Worm (Caenorhabditis elegans) whole organism, L1 larva: ENCODE results near the gene F45G2.8.

ENCODE experiments used
- C04F5.9 ChIP-seq: sonication (generic microtip); optimal IDR thresholded peaks from 2 replicates; lab custom pipeline; 2016; ENCODE audit warnings: missing genetic modification characterization, missing compliant biosample characterization
- C16A3.4 ChIP-seq: fragments of 150-350 bp; optimal IDR thresholded peaks from 2 replicates; lab custom pipeline; 2014; ENCODE audit warnings: missing biosample characterization, missing genetic modification characterization
- alr-1 ChIP-seq: fragments of 200-800 bp; sonication (Bioruptor generic); optimal IDR thresholded peaks from 2 replicates; lab custom pipeline; 2018; ENCODE audit warnings: borderline replicate concordance, mild to moderate bottlenecking, missing genetic modification characterization, missing compliant biosample characterization
- aly-2 ChIP-seq: fragments of 150-350 bp; optimal IDR thresholded peaks from 2 replicates; lab custom pipeline; 2014; ENCODE audit warnings: missing biosample characterization, missing genetic modification characterization
- ceh-82 ChIP-seq, 3 experiments: fragments of 150-350 bp in 1 of 3; sonication (generic microtip) in 2 of 3; optimal IDR thresholded peaks; 2 replicates each; lab custom pipeline; 2014 to 2017; ENCODE audit warnings: missing biosample characterization in 3 of 3, missing genetic modification characterization in 3 of 3
- ceh-88 ChIP-seq: fragments of 200-800 bp; sonication (Bioruptor generic); IDR thresholded peaks from 2 replicates; pipeline ENCODE4 v1.3.6; 2022; ENCODE audit warnings: missing genetic modification characterization, missing compliant biosample characterization
- ceh-90 ChIP-seq: sonication (generic microtip); optimal IDR thresholded peaks from 2 replicates; lab custom pipeline; 2016; ENCODE audit warnings: missing genetic modification characterization, missing compliant biosample characterization
- dsc-1 ChIP-seq: sonication (generic microtip); optimal IDR thresholded peaks from 2 replicates; lab custom pipeline; 2016; ENCODE audit warnings: mild to moderate bottlenecking, missing genetic modification characterization, missing compliant biosample characterization
- egl-27 ChIP-seq, 2 experiments: fragments of 150-350 bp in 1 of 2; sonication (generic microtip); optimal IDR thresholded peaks; 3 replicates each; lab custom pipeline; 2017 to 2018; ENCODE audit warnings: missing biosample characterization in 2 of 2, missing genetic modification characterization in 2 of 2, missing genetic modification reagents in 2 of 2
- fkh-4 ChIP-seq: sonication (generic microtip); optimal IDR thresholded peaks from 2 replicates; lab custom pipeline; 2016; ENCODE audit warnings: missing compliant biosample characterization, missing genetic modification characterization, borderline replicate concordance
- grh-1 ChIP-seq: fragments of 200-800 bp; sonication (Bioruptor generic); IDR thresholded peaks from 2 replicates; pipeline ENCODE4 v1.3.6; 2022; ENCODE audit warnings: missing genetic modification reagents, missing genetic modification characterization, missing compliant biosample characterization
- hlh-17 ChIP-seq: fragments of 200-800 bp; sonication (Bioruptor generic); optimal IDR thresholded peaks from 2 replicates; lab custom pipeline; 2018; ENCODE audit warnings: missing genetic modification characterization, mild to moderate bottlenecking, missing compliant biosample characterization, moderate library complexity, borderline replicate concordance
- hpl-2 ChIP-seq: fragments of 150-350 bp; optimal IDR thresholded peaks from 2 replicates; lab custom pipeline; 2014; ENCODE audit warnings: missing biosample characterization, missing genetic modification reagents, missing genetic modification characterization
- isw-1 ChIP-seq: fragments of 200-800 bp; sonication (Bioruptor generic); IDR thresholded peaks from 2 replicates; pipeline ENCODE4 v1.3.6; 2022; ENCODE audit warnings: missing genetic modification characterization, missing compliant biosample characterization
- lin-14 ChIP-seq: fragments of 200-800 bp; sonication (Bioruptor generic); optimal IDR thresholded peaks from 2 replicates; lab custom pipeline; 2018; ENCODE audit warnings: mild to moderate bottlenecking, missing genetic modification characterization, moderate library complexity, missing compliant biosample characterization
- lin-15B ChIP-seq: fragments of 150-350 bp; sonication (generic microtip); optimal IDR thresholded peaks from 3 replicates; lab custom pipeline; 2014; ENCODE audit warnings: missing biosample characterization, missing genetic modification characterization
- lin-35 ChIP-seq, 2 experiments: fragments of 150-350 bp; optimal IDR thresholded peaks; 2 replicates each; lab custom pipeline; 2014; ENCODE audit warnings: missing biosample characterization in 2 of 2, missing genetic modification characterization in 2 of 2, missing genetic modification reagents in 2 of 2
- lir-3 ChIP-seq: sonication (generic microtip); optimal IDR thresholded peaks from 2 replicates; lab custom pipeline; 2016; ENCODE audit warnings: mild to moderate bottlenecking, missing genetic modification characterization, moderate library complexity, missing compliant biosample characterization; ENCODE audit not compliant: poor library complexity
- lsy-2 ChIP-seq, 2 experiments: fragments of 150-350 bp; optimal IDR thresholded peaks; 2 replicates each; lab custom pipeline; 2014; ENCODE audit warnings: missing biosample characterization in 2 of 2, missing genetic modification characterization in 2 of 2
- mab-9 ChIP-seq: fragments of 200-800 bp; sonication (Bioruptor generic); IDR thresholded peaks from 2 replicates; pipeline ENCODE4 v1.3.6; 2022; ENCODE audit warnings: missing genetic modification reagents, missing genetic modification characterization, missing compliant biosample characterization
- mdl-1 ChIP-seq, 2 experiments: fragments of 150-350 bp; optimal IDR thresholded peaks; 2 replicates each; lab custom pipeline; 2014 to 2017; ENCODE audit warnings: missing biosample characterization in 2 of 2, missing genetic modification characterization in 2 of 2, inconsistent platforms in 1 of 2
- nhr-12 ChIP-seq: sonication (generic microtip); optimal IDR thresholded peaks from 2 replicates; lab custom pipeline; 2017; ENCODE audit warnings: missing biosample characterization, missing genetic modification characterization
- nhr-20 ChIP-seq: sonication (generic microtip); optimal IDR thresholded peaks from 2 replicates; lab custom pipeline; 2016; ENCODE audit warnings: mild to moderate bottlenecking, missing genetic modification characterization, missing compliant biosample characterization
- nhr-28 ChIP-seq: fragments of 150-350 bp; optimal IDR thresholded peaks from 2 replicates; lab custom pipeline; 2014; ENCODE audit warnings: missing biosample characterization, missing genetic modification characterization
- nhr-76 ChIP-seq: sonication (generic microtip); optimal IDR thresholded peaks from 2 replicates; lab custom pipeline; 2017; ENCODE audit warnings: missing biosample characterization, missing genetic modification characterization
- nhr-77 ChIP-seq: fragments of 150-350 bp; optimal IDR thresholded peaks from 2 replicates; lab custom pipeline; 2014; ENCODE audit warnings: missing biosample characterization, missing genetic modification characterization
- nhr-84 ChIP-seq: sonication (generic microtip); optimal IDR thresholded peaks from 2 replicates; lab custom pipeline; 2017; ENCODE audit warnings: missing biosample characterization, missing genetic modification characterization
- pag-3 ChIP-seq: sonication (generic microtip); optimal IDR thresholded peaks from 2 replicates; lab custom pipeline; 2017; ENCODE audit warnings: missing genetic modification characterization, mild to moderate bottlenecking, missing compliant biosample characterization, antibody characterized with exemption, borderline replicate concordance; ENCODE audit not compliant: insufficient read depth
- pax-3 ChIP-seq: fragments of 200-800 bp; sonication (Bioruptor generic); optimal IDR thresholded peaks from 2 replicates; lab custom pipeline; 2018; ENCODE audit warnings: mild to moderate bottlenecking, missing genetic modification characterization, moderate library complexity, missing compliant biosample characterization
- skn-1 ChIP-seq: fragments of 150-350 bp; optimal IDR thresholded peaks from 2 replicates; lab custom pipeline; 2014; ENCODE audit warnings: missing biosample characterization, missing genetic modification characterization
- swsn-7 ChIP-seq: sonication (generic microtip); optimal IDR thresholded peaks from 2 replicates; lab custom pipeline; 2016; ENCODE audit warnings: missing genetic modification characterization, missing compliant biosample characterization
- unc-86 ChIP-seq: sonication (generic microtip); optimal IDR thresholded peaks from 2 replicates; lab custom pipeline; 2016; ENCODE audit warnings: missing genetic modification characterization, missing compliant biosample characterization
- vab-15 ChIP-seq: sonication (generic microtip); optimal IDR thresholded peaks from 2 replicates; lab custom pipeline; 2017; ENCODE audit warnings: missing genotype, mild to moderate bottlenecking, missing genetic modification characterization, missing compliant biosample characterization
- xbp-1 ChIP-seq: sonication (generic microtip); optimal IDR thresholded peaks from 2 replicates; lab custom pipeline; 2016; ENCODE audit warnings: missing genetic modification characterization, missing compliant biosample characterization
- zip-4 ChIP-seq: fragments of 200-800 bp; sonication (Bioruptor generic); optimal IDR thresholded peaks from 2 replicates; lab custom pipeline; 2018; ENCODE audit warnings: mild to moderate bottlenecking, missing genetic modification characterization, moderate library complexity, missing compliant biosample characterization

The F45G2.8 gene

ce11 chrIII:13439415-13439814, 3.9 kb upstream of the F45G2.8 start, which contains the start of gene ciao-2B (continued):
- TF ChIP-seq skn-1 (tag; lab: Kevin White, UChicago) (peak; percentile 19), ceh-82 (tag; optimal IDR thresholded peaks at IDR 0.05; lab: Kevin White, UChicago) (peak in 1 of 3 experiments; percentile 35), xbp-1 (tag; lab: Kevin White, UChicago) (peak; percentile 19), nhr-77 (tag; lab: Kevin White, UChicago) (no peak), swsn-7 (tag; lab: Kevin White, UChicago) (no peak), vab-15 (tag; lab: Kevin White, UChicago) (no peak), nhr-76 (no peak), egl-27 (tag; optimal IDR thresholded peaks at IDR 0.05; lab: Kevin White, UChicago) (no peak), unc-86 (no peak), lin-35 (GFP tag; optimal IDR thresholded peaks at IDR 0.05; lab: Kevin White, UChicago) (peak; percentile 87 to 93), lin-14 (no peak), nhr-12 (tag; lab: Kevin White, UChicago) (no peak)
- TF ChIP-seq, all 84 proteins: peak for 25

DNA sequence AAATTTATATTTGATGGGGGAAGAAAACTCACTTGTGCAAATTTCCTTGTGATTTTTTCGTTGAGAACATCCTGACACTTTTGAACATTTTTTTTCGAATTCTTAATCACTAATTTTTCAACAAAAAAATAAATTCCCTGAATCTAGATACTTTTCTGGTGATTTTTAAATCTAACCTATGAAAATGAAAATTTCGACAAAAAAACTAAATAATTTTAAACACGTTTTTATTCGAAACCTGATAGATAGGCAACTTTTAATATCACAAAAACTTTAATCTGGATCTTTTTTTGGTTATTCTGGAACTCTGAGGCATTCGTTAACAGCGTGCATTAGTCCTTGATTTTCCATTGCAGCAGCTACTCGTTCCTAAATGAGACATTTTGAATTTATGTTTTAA, 1.4 kb upstream of the F45G2.8 start, which contains the start of gene F45G2.9:
F45G2.9 (minus strand) TSS at position 101 of the 400 bp plus-strand sequence.
- no peak for TF ChIP-seq dsc-1
- no peak for TF ChIP-seq nhr-76

DNA sequence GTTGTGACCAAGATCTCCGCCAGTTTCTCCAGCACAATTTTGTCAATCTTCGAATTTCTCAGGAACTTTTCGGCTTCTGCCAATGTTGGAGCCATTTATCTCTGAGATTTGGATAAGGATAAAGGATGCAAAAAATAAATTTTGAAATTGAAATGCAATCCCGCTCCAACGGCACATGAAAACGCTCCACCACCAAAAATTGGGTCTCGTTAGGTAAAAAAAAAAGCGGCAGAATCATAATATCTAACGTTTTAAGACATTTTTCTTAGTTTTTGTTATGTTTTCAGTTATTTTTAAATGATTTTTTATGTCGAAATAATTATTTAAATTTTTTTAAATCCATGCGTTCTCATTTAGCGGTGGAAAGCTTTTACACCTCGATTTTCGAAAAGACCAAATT, 1.1 kb downstream of the F45G2.8 start, which contains the start of gene F45G2.7:
F45G2.7 (minus strand) TSS at position 101 of the 400 bp plus-strand sequence.
- no peak for TF ChIP-seq hpl-2 (GFP tag; lab: Kevin White, UChicago)
- TF ChIP-seq lsy-2 (tag; optimal IDR thresholded peaks at IDR 0.05; lab: Kevin White, UChicago) = no peak
- TF ChIP-seq pag-3 (tag; lab: Kevin White, UChicago) = no peak
- no peak for TF ChIP-seq ceh-88 (GFP tag; lab: Robert Waterston, UW)
- no peak for TF ChIP-seq lir-3 (tag; lab: Kevin White, UChicago)
- no peak for TF ChIP-seq nhr-28 (tag; lab: Kevin White, UChicago)
- TF ChIP-seq nhr-20 (tag; lab: Kevin White, UChicago) = no peak
- no peak for TF ChIP-seq vab-15 (tag; lab: Kevin White, UChicago)
- TF ChIP-seq C04F5.9 (tag; lab: Kevin White, UChicago) = no peak
- no peak for TF ChIP-seq lin-15B
- TF ChIP-seq pax-3 (tag; lab: Kevin White, UChicago) = no peak
- no peak for TF ChIP-seq hlh-17 (GFP tag; lab: Kevin White, UChicago)

DNA sequence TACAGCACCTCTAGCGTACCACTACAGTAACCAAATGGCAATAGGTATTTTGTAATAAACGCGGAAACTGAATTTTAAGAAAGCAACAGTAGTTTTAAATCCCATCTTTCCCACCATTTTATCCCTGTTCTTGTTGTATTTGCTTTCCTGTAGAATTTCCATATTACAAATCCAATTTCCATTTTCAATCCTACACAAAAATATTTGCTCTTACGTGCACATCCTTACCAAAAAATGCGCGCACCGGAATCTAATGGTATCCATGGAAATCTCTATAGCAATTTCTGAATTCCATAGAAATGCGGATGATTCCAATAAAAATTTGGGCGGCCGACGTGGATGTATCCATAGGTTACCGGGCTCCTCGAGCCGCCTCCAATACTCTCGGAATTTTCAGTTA, 5.3 kb downstream of the F45G2.8 start, which contains the start of gene trf-1:
trf-1 (plus strand) TSS at position 301 of the 400 bp plus-strand sequence.
- TF ChIP-seq lin-35 (GFP tag; optimal IDR thresholded peaks at IDR 0.05; lab: Kevin White, UChicago) (no peak), pax-3 (tag; lab: Kevin White, UChicago) (no peak), alr-1 (tag; lab: Kevin White, UChicago) (no peak), zip-4 (GFP tag; lab: Kevin White, UChicago) (no peak), mdl-1 (tag; optimal IDR thresholded peaks at IDR 0.05; lab: Kevin White, UChicago) (no peak), pag-3 (tag; lab: Kevin White, UChicago) (no peak), ceh-90 (tag; lab: Kevin White, UChicago) (no peak)

ce11 chrIII:13429668-13430067, 5.8 kb downstream of the F45G2.8 start, which contains the start of gene bli-5:
Gene bli-5 (minus strand): TSS chrIII:13429768.
- TF ChIP-seq C16A3.4 (tag; lab: Kevin White, UChicago) = no peak
- no peak for TF ChIP-seq isw-1 (GFP tag; lab: Robert Waterston, UW)
- TF ChIP-seq mab-9 (GFP tag; lab: Robert Waterston, UW) = no peak
- no peak for TF ChIP-seq fkh-4
- TF ChIP-seq aly-2 (tag; lab: Kevin White, UChicago) = no peak
- no peak for TF ChIP-seq lin-35 (GFP tag; optimal IDR thresholded peaks at IDR 0.05; lab: Kevin White, UChicago)
- no peak for TF ChIP-seq mdl-1 (tag; optimal IDR thresholded peaks at IDR 0.05; lab: Kevin White, UChicago)
- no peak for TF ChIP-seq grh-1 (GFP tag; lab: Robert Waterston, UW)
- TF ChIP-seq lin-14 = no peak
- TF ChIP-seq unc-86 = no peak
- TF ChIP-seq nhr-84 (tag; lab: Kevin White, UChicago) = no peak
